Fruit fly (Drosophila melanogaster) whole organism, embryonic: Measurements from ENCODE around the gene CG43078.
A peak's percentile ranks its signal among the peaks of the same experiment; 100 is the strongest.

Experiments
- Ada2b ChIP-seq: fragments of 200-800 bp; sonication (Bioruptor generic); IDR thresholded peaks from 2 replicates; pipeline ENCODE4 v1.3.6; 2022; ENCODE audit warnings: missing biosample characterization, missing genetic modification characterization
- Aef1 ChIP-seq: fragments of 200-800 bp; sonication (Bioruptor generic); IDR thresholded peaks from 3 replicates; pipeline ENCODE4 v1.3.6; 2022; ENCODE audit warnings: missing biosample characterization, missing genetic modification characterization
- Atf-2 ChIP-seq: fragments of 200-800 bp; sonication (Bioruptor generic); optimal IDR thresholded peaks from 2 replicates; lab custom pipeline; 2016; ENCODE audit warnings: missing biosample characterization, missing genetic modification characterization
- Awh ChIP-seq: fragments of 200-800 bp; sonication (Bioruptor generic); IDR thresholded peaks from 2 replicates; pipeline ENCODE4, ENCODE4 v1.3.6; 2022; ENCODE audit warnings: missing biosample characterization, missing genetic modification characterization
- B-H1 ChIP-seq: fragments of 200-800 bp; sonication (Bioruptor generic); IDR thresholded peaks from 3 replicates; pipeline ENCODE4 v1.3.6; 2022; ENCODE audit warnings: missing biosample characterization, missing genetic modification characterization
- BEAF-32 ChIP-seq: fragments of 200-800 bp; sonication (Bioruptor generic); optimal IDR thresholded peaks from 3 replicates; lab custom pipeline; 2017; ENCODE audit warnings: missing biosample characterization, missing genetic modification characterization, mild to moderate bottlenecking, moderate library complexity, missing genetic modification reagents
- CG1024 ChIP-seq: fragments of 200-800 bp; sonication (Bioruptor generic); IDR thresholded peaks from 2 replicates; pipeline ENCODE4 v1.3.6; 2022; ENCODE audit warnings: missing biosample characterization, missing genetic modification characterization
- CG11560 ChIP-seq: fragments of 200-800 bp; sonication (Bioruptor generic); IDR thresholded peaks from 3 replicates; pipeline ENCODE4 v1.3.6; 2022; ENCODE audit warnings: missing biosample characterization, missing genetic modification characterization
- CG15073 ChIP-seq: fragments of 200-800 bp; sonication (Bioruptor generic); optimal IDR thresholded peaks from 2 replicates; lab custom pipeline; 2016; ENCODE audit warnings: missing biosample characterization, missing genetic modification characterization
- CG31388 ChIP-seq: fragments of 200-800 bp; sonication (Bioruptor generic); optimal IDR thresholded peaks from 2 replicates; lab custom pipeline; 2016; ENCODE audit warnings: missing biosample characterization, missing genetic modification characterization
- CG31441 ChIP-seq: fragments of 200-800 bp; sonication (Bioruptor generic); IDR thresholded peaks from 2 replicates; pipeline ENCODE4 v1.3.6; 2022; ENCODE audit warnings: missing biosample characterization, missing genetic modification characterization
- CG32532 ChIP-seq: fragments of 200-800 bp; sonication (Bioruptor generic); IDR thresholded peaks from 2 replicates; pipeline ENCODE4 v1.3.6; 2022; ENCODE audit warnings: missing biosample characterization, missing genetic modification characterization
- CG33213 ChIP-seq: fragments of 200-800 bp; sonication (Bioruptor generic); optimal IDR thresholded peaks from 3 replicates; lab custom pipeline; 2016; ENCODE audit warnings: missing biosample characterization, missing genetic modification characterization
- CG4424 ChIP-seq: fragments of 200-800 bp; sonication (Bioruptor generic); optimal IDR thresholded peaks from 3 replicates; lab custom pipeline; 2016; ENCODE audit warnings: missing biosample characterization, missing genetic modification characterization
- CG5953 ChIP-seq: fragments of 200-800 bp; sonication (Bioruptor generic); IDR thresholded peaks from 2 replicates; pipeline ENCODE4 v1.3.6; 2022; ENCODE audit warnings: missing biosample characterization, missing genetic modification characterization
- CG6254 ChIP-seq: fragments of 200-800 bp; sonication (Bioruptor generic); optimal IDR thresholded peaks from 3 replicates; lab custom pipeline; 2017; ENCODE audit warnings: mild to moderate bottlenecking, missing biosample characterization, missing genetic modification reagents, missing genetic modification characterization
- D19A ChIP-seq: fragments of 200-800 bp; optimal IDR thresholded peaks from 3 replicates; lab custom pipeline; 2019; ENCODE audit warnings: missing biosample characterization, mild to moderate bottlenecking, missing genetic modification characterization, moderate library complexity
- D19B ChIP-seq: fragments of 200-800 bp; sonication (Bioruptor generic); optimal IDR thresholded peaks from 2 replicates; lab custom pipeline; 2017; ENCODE audit warnings: missing biosample characterization, mild to moderate bottlenecking, missing genetic modification characterization
- Fer3 ChIP-seq: fragments of 200-800 bp; sonication (Bioruptor generic); optimal IDR thresholded peaks from 2 replicates; lab custom pipeline; 2018; ENCODE audit warnings: missing biosample characterization, mild to moderate bottlenecking, missing genetic modification characterization, moderate library complexity
- HLH3B ChIP-seq: fragments of 200-800 bp; sonication (Bioruptor generic); IDR thresholded peaks from 2 replicates; pipeline ENCODE4 v1.3.6; 2022; ENCODE audit warnings: missing biosample characterization, missing genetic modification characterization
- Hr3 ChIP-seq: fragments of 200-800 bp; sonication (Bioruptor generic); optimal IDR thresholded peaks from 3 replicates; lab custom pipeline; 2016; ENCODE audit warnings: missing biosample characterization, missing genetic modification characterization
- Lpt ChIP-seq: fragments of >200 bp; optimal IDR thresholded peaks from 2 replicates; lab custom pipeline; 2018; ENCODE audit warnings: missing biosample characterization, missing genetic modification characterization
- Oli ChIP-seq: fragments of 200-800 bp; sonication (Bioruptor generic); optimal IDR thresholded peaks from 2 replicates; lab custom pipeline; 2018; ENCODE audit warnings: missing biosample characterization, mild to moderate bottlenecking, missing genetic modification characterization, moderate library complexity
- Optix ChIP-seq: fragments of 200-800 bp; sonication (Bioruptor generic); IDR thresholded peaks from 3 replicates; pipeline ENCODE4 v1.3.6; 2022; ENCODE audit warnings: missing biosample characterization, missing genetic modification characterization
- PHDP ChIP-seq: fragments of 200-800 bp; sonication (Bioruptor generic); optimal IDR thresholded peaks from 3 replicates; lab custom pipeline; 2018; ENCODE audit warnings: missing biosample characterization, mild to moderate bottlenecking, missing genetic modification characterization, moderate library complexity
- Sox102F ChIP-seq: fragments of 200-800 bp; sonication (Bioruptor generic); optimal IDR thresholded peaks from 2 replicates; lab custom pipeline; 2018; ENCODE audit warnings: missing biosample characterization, mild to moderate bottlenecking, missing genetic modification characterization, moderate library complexity
- bcd ChIP-seq: fragments of 200-800 bp; sonication (Bioruptor generic); optimal IDR thresholded peaks from 2 replicates; lab custom pipeline; 2017; ENCODE audit warnings: missing biosample characterization, mild to moderate bottlenecking, missing genetic modification characterization
- caup ChIP-seq: fragments of 200-800 bp; sonication (Bioruptor generic); optimal IDR thresholded peaks from 3 replicates; lab custom pipeline; 2017; ENCODE audit warnings: missing biosample characterization, mild to moderate bottlenecking, missing genetic modification characterization, moderate library complexity; ENCODE audit not compliant: severe bottlenecking
- ci ChIP-seq: fragments of 200-800 bp; sonication (Bioruptor generic); IDR thresholded peaks from 3 replicates; pipeline ENCODE4 v1.3.6; 2022; ENCODE audit warnings: missing biosample characterization, missing genetic modification characterization
- dpn ChIP-seq, 2 experiments: fragments of 200-800 bp; sonication (Bioruptor generic); optimal IDR thresholded peaks; 3 replicates each; lab custom pipeline; 2016; ENCODE audit warnings: missing biosample characterization in 2 of 2, missing genetic modification characterization in 2 of 2
- dysf ChIP-seq: fragments of 200-800 bp; sonication (Bioruptor generic); IDR thresholded peaks from 3 replicates; pipeline ENCODE4 v1.3.6; 2022; ENCODE audit warnings: missing biosample characterization, missing genetic modification characterization
- eyg ChIP-seq: fragments of 200-800 bp; sonication (Bioruptor generic); optimal IDR thresholded peaks from 3 replicates; lab custom pipeline; 2016; ENCODE audit warnings: missing biosample characterization, missing genetic modification characterization
- fd96Cb ChIP-seq: fragments of 200-800 bp; sonication (Bioruptor generic); optimal IDR thresholded peaks from 2 replicates; lab custom pipeline; 2018; ENCODE audit warnings: missing biosample characterization, mild to moderate bottlenecking, missing genetic modification characterization, moderate library complexity
- gfzf ChIP-seq: fragments of 200-800 bp; sonication (Bioruptor generic); optimal IDR thresholded peaks from 2 replicates; lab custom pipeline; 2016; ENCODE audit warnings: missing biosample characterization, mild to moderate bottlenecking, missing genetic modification characterization, moderate library complexity
- gro ChIP-seq: fragments of 200-800 bp; sonication (Bioruptor generic); optimal IDR thresholded peaks from 2 replicates; lab custom pipeline; 2016; ENCODE audit warnings: missing biosample characterization, missing genetic modification characterization
- gsb-n ChIP-seq: fragments of 200-800 bp; sonication (Bioruptor generic); optimal IDR thresholded peaks from 3 replicates; lab custom pipeline; 2018; ENCODE audit warnings: missing biosample characterization, mild to moderate bottlenecking, missing genetic modification characterization
- hkb ChIP-seq, 2 experiments: fragments of 200-800 bp in 1 of 2; fragments of >200 bp in 1 of 2; sonication (Bioruptor generic) in 1 of 2; IDR thresholded peaks in 1 of 2; optimal IDR thresholded peaks in 1 of 2; 2 replicates each; pipeline versions ENCODE4 v1.3.6 to Lab custom; 2017 to 2022; ENCODE audit warnings: missing biosample characterization in 1 of 2, missing genetic modification characterization in 1 of 2
- ind ChIP-seq: fragments of 200-800 bp; sonication (Bioruptor generic); optimal IDR thresholded peaks from 3 replicates; lab custom pipeline; 2016; ENCODE audit warnings: missing biosample characterization, missing genetic modification characterization
- jigr1 ChIP-seq: fragments of 200-800 bp; sonication (Bioruptor generic); IDR thresholded peaks from 3 replicates; pipeline ENCODE4 v1.3.6; 2022; ENCODE audit warnings: missing biosample characterization, missing genetic modification characterization
- jing ChIP-seq: fragments of 200-800 bp; sonication (Bioruptor generic); optimal IDR thresholded peaks from 2 replicates; lab custom pipeline; 2018; ENCODE audit warnings: missing biosample characterization, mild to moderate bottlenecking, missing genetic modification characterization
- kah ChIP-seq: fragments of 200-800 bp; sonication (Bioruptor generic); optimal IDR thresholded peaks from 2 replicates; lab custom pipeline; 2018; ENCODE audit warnings: missing biosample characterization, mild to moderate bottlenecking, missing genetic modification characterization
- ken ChIP-seq: fragments of 200-800 bp; sonication (Bioruptor generic); IDR thresholded peaks from 3 replicates; pipeline ENCODE4 v1.3.6; 2022; ENCODE audit warnings: missing biosample characterization, missing genetic modification characterization
- knrl ChIP-seq: fragments of 200-800 bp; sonication (Bioruptor generic); IDR thresholded peaks from 3 replicates; pipeline ENCODE4 v1.3.6; 2022; ENCODE audit warnings: missing biosample characterization, missing genetic modification characterization; ENCODE audit not compliant: partially characterized antibody
- lilli ChIP-seq: fragments of 200-800 bp; sonication (Bioruptor generic); optimal IDR thresholded peaks from 3 replicates; lab custom pipeline; 2016; ENCODE audit warnings: missing biosample characterization, missing genetic modification characterization
- peb ChIP-seq: fragments of 200-800 bp; sonication (Bioruptor generic); IDR thresholded peaks from 2 replicates; pipeline ENCODE4 v1.3.6; 2022; ENCODE audit warnings: missing biosample characterization, missing genetic modification characterization
- ssp ChIP-seq: fragments of 200-800 bp; sonication (Bioruptor generic); IDR thresholded peaks from 2 replicates; pipeline ENCODE4 v1.3.6; 2022; ENCODE audit warnings: missing biosample characterization, missing genetic modification characterization
- tgo ChIP-seq: fragments of 200-800 bp; sonication (Bioruptor generic); IDR thresholded peaks from 3 replicates; pipeline ENCODE4 v1.3.6; 2022; ENCODE audit warnings: missing biosample characterization, missing genetic modification characterization
- tin ChIP-seq: fragments of 200-800 bp; sonication (Bioruptor generic); optimal IDR thresholded peaks from 3 replicates; lab custom pipeline; 2016; ENCODE audit warnings: missing biosample characterization, missing genetic modification characterization
- wdn ChIP-seq: fragments of 200-800 bp; sonication (Bioruptor generic); IDR thresholded peaks from 2 replicates; pipeline ENCODE4 v1.3.6; 2022; ENCODE audit warnings: missing biosample characterization, missing genetic modification characterization
- wor ChIP-seq: fragments of 200-800 bp; sonication (Bioruptor generic); IDR thresholded peaks from 2 replicates; pipeline ENCODE4 v1.3.6; 2022; ENCODE audit warnings: missing biosample characterization, missing genetic modification characterization
- zen2 ChIP-seq: fragments of 200-800 bp; sonication (Bioruptor generic); IDR thresholded peaks from 3 replicates; pipeline ENCODE4 v1.3.6; 2022; ENCODE audit warnings: missing biosample characterization, missing genetic modification characterization; ENCODE audit not compliant: partially characterized antibody

Gene CG43078

DNA sequence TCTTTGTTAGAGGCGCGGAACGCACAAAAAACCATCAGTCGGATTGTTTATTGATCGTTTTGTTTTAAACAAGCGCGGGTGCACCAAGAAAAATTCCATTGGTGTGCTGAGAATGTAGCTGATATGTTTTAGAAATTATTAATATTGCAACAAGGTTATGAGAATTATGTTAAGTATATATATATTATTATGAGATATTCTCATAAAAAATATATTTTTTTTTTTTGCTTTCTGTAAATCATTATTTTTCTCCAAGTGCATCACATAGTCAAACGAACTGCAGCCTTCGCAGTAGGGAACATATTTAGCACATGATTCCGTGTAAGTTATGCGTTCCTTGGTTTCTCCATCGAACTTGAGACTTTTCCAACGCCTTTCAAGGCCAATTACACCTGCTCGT lies 52.4 kb downstream of the CG43078 start (continued):
- TF ChIP-seq BEAF-32 (GFP tag; lab: Kevin White, UChicago) (no peak), CG32532 (GFP tag; lab: Robert Waterston, UW) (peak; percentile 78), eyg (GFP tag; lab: Kevin White, UChicago) (no peak), D19B (peak; percentile 1), dpn (GFP tag; optimal IDR thresholded peaks at IDR 0.05; lab: Kevin White, UChicago) (peak in 1 of 2 experiments; percentile 48), dysf (GFP tag; lab: Robert Waterston, UW) (peak; percentile 88), wor (GFP tag; lab: Robert Waterston, UW) (peak; percentile 31; the same call in 1 of the 2 replicates), jigr1 (GFP tag; lab: Robert Waterston, UW) (no peak), gsb-n (tag; lab: Kevin White, UChicago) (peak; percentile 51), PHDP (tag; lab: Kevin White, UChicago) (peak; percentile 70), CG31388 (no peak), kah (GFP tag; lab: Kevin White, UChicago) (peak; percentile 34), knrl (GFP tag; lab: Robert Waterston, UW) (no peak), Lpt (GFP tag; lab: Kevin White, UChicago) (no peak), HLH3B (GFP tag; lab: Robert Waterston, UW) (peak; percentile 85), ken (GFP tag; lab: Robert Waterston, UW) (no peak), Ada2b (GFP tag; lab: Robert Waterston, UW) (peak; percentile 86), Atf-2 (GFP tag; lab: Kevin White, UChicago) (no peak), ind (GFP tag; lab: Kevin White, UChicago) (peak; percentile 58), CG1024 (GFP tag; lab: Robert Waterston, UW) (peak; percentile 59; the same call in 1 of the 2 replicates), Optix (GFP tag; lab: Robert Waterston, UW) (no peak), hkb (optimal IDR thresholded peaks at IDR 0.05; lab: Kevin White, UChicago) (no peak), hkb (GFP tag; IDR thresholded peaks at IDR 0.05; lab: Robert Waterston, UW) (peak; percentile 86), peb (GFP tag; lab: Robert Waterston, UW) (peak; percentile 47; the same call in 1 of the 2 replicates), Hr3 (GFP tag; lab: Kevin White, UChicago) (peak; percentile 33), Aef1 (peak; percentile 65), fd96Cb (peak; percentile 64), ssp (GFP tag; lab: Robert Waterston, UW) (peak; percentile 71), CG15073 (no peak), zen2 (no peak), lilli (GFP tag; lab: Kevin White, UChicago) (no peak), Sox102F (GFP tag; lab: Kevin White, UChicago) (peak; percentile 68), jing (GFP tag; lab: Kevin White, UChicago) (no peak), Oli (peak; percentile 55), CG4424 (GFP tag; lab: Kevin White, UChicago) (peak; percentile 61), B-H1 (peak; percentile 83), CG31441 (GFP tag; lab: Robert Waterston, UW) (peak; percentile 85), D19A (tag; lab: Kevin White, UChicago) (peak; percentile 61), wdn (GFP tag; lab: Robert Waterston, UW) (0 out of 2 replicates have a peak, but pooled peaks have one; percentile 24), bcd (GFP tag; lab: Kevin White, UChicago) (peak; percentile 64), gfzf (GFP tag; lab: Kevin White, UChicago) (no peak), caup (peak; percentile 66), Fer3 (tag; lab: Kevin White, UChicago) (peak; percentile 69), CG33213 (GFP tag; lab: Kevin White, UChicago) (no peak), CG5953 (GFP tag; lab: Robert Waterston, UW) (peak; percentile 30; the same call in 1 of the 2 replicates), CG11560 (tag; lab: Robert Waterston, UW) (peak; percentile 48; the same call in 1 of the 3 replicates), gro (no peak), Awh (GFP tag; lab: Robert Waterston, UW) (peak; percentile 77), ci (0 out of 3 replicates have a peak, but pooled peaks have one; percentile 57), tgo (GFP tag; lab: Robert Waterston, UW) (peak; percentile 88), tin (GFP tag; lab: Kevin White, UChicago) (peak; percentile 48), CG6254 (GFP tag; lab: Kevin White, UChicago) (no peak)
